Fruit fly (Drosophila melanogaster): ENCODE results near the gene larp.
A peak's percentile ranks its signal among the peaks of the same experiment; 100 is the strongest.

larp gene

dm6 chr3R:28328780-28329546 is 7.3 kb downstream of the larp start (continued):
- TF ChIP-seq CG13624 (GFP tag; optimal IDR thresholded peaks at IDR 0.05) (peak; percentile 60), Ets97D (GFP tag; optimal IDR thresholded peaks at IDR 0.05) (no peak), wdn (GFP tag; IDR thresholded peaks at IDR 0.05) (peak; percentile 77), B-H2 (GFP tag; optimal IDR thresholded peaks at IDR 0.05) (peak; percentile 49), ssp (GFP tag; IDR thresholded peaks at IDR 0.05) (peak; percentile 15; the same call in 1 of the 2 replicates), lbe (GFP tag; optimal IDR thresholded peaks at IDR 0.05) (no peak), CG3163 (GFP tag; optimal IDR thresholded peaks at IDR 0.05) (peak; percentile 62), ap (GFP tag; IDR thresholded peaks at IDR 0.05) (peak; percentile 63), sr (GFP tag; IDR thresholded peaks at IDR 0.05) (peak; percentile 77; the same call in 2 of the 3 replicates), D19A (tag; optimal IDR thresholded peaks at IDR 0.05) (peak; percentile 20), cwo (GFP tag; optimal IDR thresholded peaks at IDR 0.05) (peak; percentile 81), Lhr (GFP tag; optimal IDR thresholded peaks at IDR 0.05) (peak; percentile 76), NK7.1 (GFP tag; optimal IDR thresholded peaks at IDR 0.05) (peak; percentile 10), ro (GFP tag; IDR thresholded peaks at IDR 0.05) (no peak), grn (GFP tag; optimal IDR thresholded peaks at IDR 0.05) (peak; percentile 71), Lim3 (GFP tag; IDR thresholded peaks at IDR 0.05) (no peak), CG9817 (tag; optimal IDR thresholded peaks at IDR 0.05) (peak; percentile 57), p53 (GFP tag; optimal IDR thresholded peaks at IDR 0.05) (peak; percentile 29), Mes4 (GFP tag; optimal IDR thresholded peaks at IDR 0.05) (peak; percentile 77), rib (GFP tag; IDR thresholded peaks at IDR 0.05) (peak; percentile 83), CG12299 (tag; optimal IDR thresholded peaks at IDR 0.05) (no peak), NFAT (GFP tag; IDR thresholded peaks at IDR 0.05) (peak; percentile 80), ab (GFP tag; optimal IDR thresholded peaks at IDR 0.05) (peak; percentile 37), Sox102F (GFP tag; optimal IDR thresholded peaks at IDR 0.05) (peak; percentile 68), tx (GFP tag; optimal IDR thresholded peaks at IDR 0.05) (peak; percentile 41), HLHmδ (GFP tag; optimal IDR thresholded peaks at IDR 0.05) (peak; percentile 42), hth (optimal IDR thresholded peaks at IDR 0.05) (no peak), Myb (GFP tag; optimal IDR thresholded peaks at IDR 0.05) (peak; percentile 25), CG13424 (tag; optimal IDR thresholded peaks at IDR 0.05) (peak; percentile 47), Abd-B (GFP tag; optimal IDR thresholded peaks at IDR 0.05) (peak; percentile 29), Camta (GFP tag; optimal IDR thresholded peaks at IDR 0.05) (peak; percentile 71), knrl (GFP tag; IDR thresholded peaks at IDR 0.05; ENCODE audit: partially characterized antibody) (no peak), CG7987 (GFP tag; optimal IDR thresholded peaks at IDR 0.05) (peak; percentile 34), CG14710 (tag; optimal IDR thresholded peaks at IDR 0.05) (peak; percentile 67), Aef1 (GFP tag; IDR thresholded peaks at IDR 0.05) (peak; percentile 66), CG7928 (GFP tag; optimal IDR thresholded peaks at IDR 0.05) (no peak), CG4707 (GFP tag; optimal IDR thresholded peaks at IDR 0.05) (peak; percentile 54), sens (GFP tag) (peak; percentile 98), Scr (GFP tag; IDR thresholded peaks at IDR 0.05; ENCODE audit: partially characterized antibody) (no peak), CG12659 (GFP tag; optimal IDR thresholded peaks at IDR 0.05) (peak; percentile 69), HLH54F (GFP tag; optimal IDR thresholded peaks at IDR 0.05) (peak; percentile 49), CG8765 (GFP tag; IDR thresholded peaks at IDR 0.05) (no peak; the same call in 1 of the 2 replicates), Six4 (GFP tag; optimal IDR thresholded peaks at IDR 0.05) (peak; percentile 52), PHDP (tag; optimal IDR thresholded peaks at IDR 0.05) (peak; percentile 63), YL-1 (GFP tag; optimal IDR thresholded peaks at IDR 0.05) (peak; percentile 55), Awh (GFP tag; IDR thresholded peaks at IDR 0.05) (peak; percentile 85), ATbp (GFP tag; optimal IDR thresholded peaks at IDR 0.05) (peak; percentile 88), BEAF-32 (GFP tag; optimal IDR thresholded peaks at IDR 0.05) (no peak), CG10654 (GFP tag; optimal IDR thresholded peaks at IDR 0.05) (peak; percentile 75), CG15011 (GFP tag; optimal IDR thresholded peaks at IDR 0.05) (peak; percentile 81)

All from whole organism, embryonic.